Worm (Caenorhabditis elegans) whole organism, L2 larva: ENCODE measurements around the gene srw-140.

Experiments
- F13H6.1 ChIP-seq: sonication (generic microtip); optimal IDR thresholded peaks from 2 replicates; lab custom pipeline; 2016; ENCODE audit warnings: missing genetic modification characterization, missing compliant biosample characterization
- ZK546.5 ChIP-seq: sonication (generic microtip); optimal IDR thresholded peaks from 2 replicates; lab custom pipeline; 2017; ENCODE audit warnings: missing biosample characterization, missing genetic modification characterization
- alr-1 ChIP-seq: fragments of 150-350 bp; optimal IDR thresholded peaks from 2 replicates; lab custom pipeline; 2014; ENCODE audit warnings: missing biosample characterization, missing genetic modification characterization
- blmp-1 ChIP-seq: sonication (generic microtip); optimal IDR thresholded peaks from 2 replicates; lab custom pipeline; 2017; ENCODE audit warnings: missing genetic modification characterization, mild to moderate bottlenecking, missing compliant biosample characterization, antibody characterized with exemption, moderate library complexity; ENCODE audit not compliant: insufficient read depth
- ceh-16 ChIP-seq: fragments of 150-350 bp; optimal IDR thresholded peaks from 2 replicates; lab custom pipeline; 2014; ENCODE audit warnings: missing biosample characterization, missing genetic modification characterization
- crh-2 ChIP-seq: sonication (generic microtip); optimal IDR thresholded peaks from 2 replicates; lab custom pipeline; 2017; ENCODE audit warnings: missing biosample characterization, missing genetic modification characterization
- dmd-4 ChIP-seq: sonication (generic microtip); optimal IDR thresholded peaks from 2 replicates; lab custom pipeline; 2017; ENCODE audit warnings: missing biosample characterization, missing genetic modification characterization
- egl-27 ChIP-seq: sonication (generic microtip); optimal IDR thresholded peaks from 3 replicates; lab custom pipeline; 2017; ENCODE audit warnings: missing biosample characterization, missing genetic modification reagents, missing genetic modification characterization
- elt-3 ChIP-seq: sonication (generic microtip); optimal IDR thresholded peaks from 2 replicates; lab custom pipeline; 2017; ENCODE audit warnings: missing biosample characterization, missing genetic modification characterization
- lin-11 ChIP-seq: fragments of 150-350 bp; sonication (generic microtip); optimal IDR thresholded peaks from 2 replicates; lab custom pipeline; 2014; ENCODE audit warnings: missing biosample characterization, missing genetic modification characterization, inconsistent platforms, mixed read lengths
- lin-39 ChIP-seq: fragments of 150-350 bp; optimal IDR thresholded peaks from 2 replicates; lab custom pipeline; 2014; ENCODE audit warnings: missing biosample characterization, missing genetic modification reagents, missing genetic modification characterization
- mab-5 ChIP-seq: fragments of 150-350 bp; optimal IDR thresholded peaks from 2 replicates; lab custom pipeline; 2014; ENCODE audit warnings: missing biosample characterization, missing genetic modification characterization
- nhr-12 ChIP-seq: fragments of 150-350 bp; optimal IDR thresholded peaks from 2 replicates; lab custom pipeline; 2014; ENCODE audit warnings: missing biosample characterization, missing genetic modification characterization
- nhr-129 ChIP-seq: fragments of 150-350 bp; optimal IDR thresholded peaks from 2 replicates; lab custom pipeline; 2014; ENCODE audit warnings: missing biosample characterization, missing genetic modification characterization
- nhr-21 ChIP-seq: fragments of 150-350 bp; optimal IDR thresholded peaks from 2 replicates; lab custom pipeline; 2014; ENCODE audit warnings: missing biosample characterization, missing genetic modification characterization
- nhr-23 ChIP-seq: fragments of 150-350 bp; optimal IDR thresholded peaks from 2 replicates; lab custom pipeline; 2014; ENCODE audit warnings: missing biosample characterization, missing genetic modification reagents, missing genetic modification characterization
- nhr-237 ChIP-seq: fragments of 150-350 bp; optimal IDR thresholded peaks from 2 replicates; lab custom pipeline; 2014; ENCODE audit warnings: missing biosample characterization, missing genetic modification characterization
- nhr-25 ChIP-seq: fragments of 150-350 bp; sonication (generic microtip); optimal IDR thresholded peaks from 3 replicates; lab custom pipeline; 2014; ENCODE audit warnings: missing biosample characterization, missing genetic modification characterization
- nhr-6 ChIP-seq: fragments of 150-350 bp; optimal IDR thresholded peaks from 2 replicates; lab custom pipeline; 2014; ENCODE audit warnings: missing biosample characterization, missing genetic modification characterization
- peb-1 ChIP-seq: fragments of 150-350 bp; optimal IDR thresholded peaks from 2 replicates; lab custom pipeline; 2014; ENCODE audit warnings: missing biosample characterization, missing genetic modification characterization
- sem-4 ChIP-seq: fragments of 150-350 bp; optimal IDR thresholded peaks from 2 replicates; lab custom pipeline; 2014; ENCODE audit warnings: missing biosample characterization, missing genetic modification reagents, missing genetic modification characterization
- skn-1 ChIP-seq: sonication (generic microtip); optimal IDR thresholded peaks from 2 replicates; lab custom pipeline; 2017; ENCODE audit warnings: missing biosample characterization, missing genetic modification characterization
- sma-9 ChIP-seq, 2 experiments: fragments of 150-350 bp in 1 of 2; sonication (generic microtip) in 1 of 2; optimal IDR thresholded peaks; 2 replicates each; lab custom pipeline; 2014 to 2016; ENCODE audit warnings: missing genetic modification characterization in 2 of 2, mild to moderate bottlenecking in 1 of 2, missing biosample characterization in 1 of 2, missing compliant biosample characterization in 1 of 2, missing genetic modification reagents in 1 of 2, moderate library complexity in 1 of 2
- snpc-4 ChIP-seq: fragments of 150-350 bp; optimal IDR thresholded peaks from 2 replicates; lab custom pipeline; 2014; ENCODE audit warnings: missing biosample characterization, missing genetic modification characterization
- unc-39 ChIP-seq: fragments of 150-350 bp; optimal IDR thresholded peaks from 2 replicates; lab custom pipeline; 2014; ENCODE audit warnings: missing biosample characterization, missing genetic modification characterization
- unc-55 ChIP-seq: fragments of 150-350 bp; sonication (generic microtip); optimal IDR thresholded peaks from 3 replicates; lab custom pipeline; 2014; ENCODE audit warnings: missing biosample characterization, missing genetic modification reagents, missing genetic modification characterization
- unc-62 ChIP-seq: fragments of 150-350 bp; optimal IDR thresholded peaks from 2 replicates; lab custom pipeline; 2014; ENCODE audit warnings: missing biosample characterization, missing genetic modification reagents, missing genetic modification characterization
- zag-1 ChIP-seq: fragments of 150-350 bp; optimal IDR thresholded peaks from 2 replicates; lab custom pipeline; 2014; ENCODE audit warnings: missing biosample characterization, missing genetic modification characterization
- ztf-1 ChIP-seq: fragments of 200-800 bp; sonication (Bioruptor generic); conservative IDR thresholded peaks from 2 replicates; pipeline ENCODE4 v1.3.6; 2022; ENCODE audit warnings: missing genetic modification characterization, missing compliant biosample characterization
- ztf-11 ChIP-seq: sonication (generic microtip); optimal IDR thresholded peaks from 2 replicates; lab custom pipeline; 2017; ENCODE audit warnings: missing biosample characterization, missing genetic modification characterization
- ztf-4 ChIP-seq: fragments of 150-350 bp; optimal IDR thresholded peaks from 2 replicates; lab custom pipeline; 2014; ENCODE audit warnings: missing biosample characterization, missing genetic modification characterization

The srw-140 gene

DNA sequence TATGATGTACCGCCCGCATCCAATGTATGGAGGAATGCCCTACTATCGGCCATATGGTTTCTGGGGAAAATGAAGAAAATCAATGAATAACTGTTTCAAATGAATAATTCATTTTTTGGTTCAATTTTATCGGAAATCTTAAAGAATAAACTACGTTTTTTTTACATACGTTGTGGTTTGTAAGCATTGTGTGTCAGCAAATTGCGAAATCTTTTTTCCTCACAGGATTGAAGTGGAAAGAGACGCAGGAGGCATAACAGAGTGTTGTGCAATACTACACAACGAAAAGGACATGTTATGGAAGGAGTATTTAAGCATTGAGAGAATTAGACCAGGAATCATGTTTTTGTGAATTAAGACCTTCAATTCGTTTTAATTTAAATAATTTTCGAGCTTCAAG is 34.1 kb upstream of the srw-140 start (continued):
- no peak for TF ChIP-seq nhr-21 (tag; lab: Kevin White, UChicago)
- TF ChIP-seq ztf-4 (tag; lab: Kevin White, UChicago), result no peak
- peak; percentile 52 for TF ChIP-seq skn-1 (tag; lab: Kevin White, UChicago)
- no peak for TF ChIP-seq crh-2 (tag; lab: Kevin White, UChicago)
- TF ChIP-seq sma-9 (GFP tag; optimal IDR thresholded peaks at IDR 0.05; lab: Kevin White, UChicago), result no peak
- no peak for TF ChIP-seq sma-9 (tag; optimal IDR thresholded peaks at IDR 0.05; lab: Kevin White, UChicago)
- no peak for TF ChIP-seq unc-39 (tag; lab: Kevin White, UChicago)
- TF ChIP-seq lin-39, result no peak
- no peak for TF ChIP-seq elt-3 (tag; lab: Kevin White, UChicago)
- TF ChIP-seq nhr-12, result no peak

DNA sequence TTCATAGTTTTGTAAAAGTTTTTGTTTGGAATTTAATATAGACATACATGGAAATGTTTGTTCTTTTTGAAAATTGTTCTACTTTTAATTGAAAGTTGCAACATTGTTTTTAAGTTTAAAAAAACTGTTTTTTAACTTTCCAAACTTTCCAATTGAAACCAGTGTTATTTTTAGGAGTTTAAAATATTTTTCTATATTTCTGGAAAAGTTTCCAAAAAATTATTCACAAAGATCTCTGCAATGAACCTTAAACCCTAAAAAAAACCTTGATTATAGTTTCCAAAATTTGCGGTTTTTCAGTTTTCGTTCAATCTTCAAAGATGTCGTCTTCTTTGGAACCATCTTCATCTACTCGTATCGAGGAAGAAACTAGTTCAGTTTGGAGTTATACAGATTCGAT is 33.1 kb upstream of the srw-140 start, which contains the start of gene F14F9.4:
F14F9.4 (plus strand) TSS at position 301 of the 400 bp plus-strand sequence.
- TF ChIP-seq nhr-6 (tag; lab: Kevin White, UChicago), result no peak
- no peak for TF ChIP-seq peb-1 (tag; lab: Kevin White, UChicago)
- TF ChIP-seq ZK546.5 (tag; lab: Kevin White, UChicago), result no peak
- TF ChIP-seq zag-1, result no peak

DNA sequence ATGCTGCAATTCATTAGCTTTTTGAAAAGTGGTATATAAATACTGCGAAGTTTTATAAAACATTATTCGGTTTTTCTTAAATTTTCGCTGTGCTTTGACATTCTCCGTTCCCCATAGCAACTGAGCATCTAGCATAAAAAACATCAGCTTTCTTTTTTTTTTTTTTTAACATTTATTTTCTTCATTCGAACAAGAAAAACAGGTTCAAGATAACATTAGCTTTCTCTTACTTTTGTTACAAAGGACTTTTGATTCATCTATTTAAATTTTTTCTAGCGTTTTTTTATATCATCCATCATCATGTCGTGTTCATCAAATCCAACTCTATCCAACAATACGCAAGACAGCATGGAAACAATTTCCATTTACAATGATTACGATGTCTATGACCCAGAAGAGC is 27.6 kb upstream of the srw-140 start, which contains the start of gene F14F9.3:
F14F9.3 (plus strand) TSS at position 301 of the 400 bp plus-strand sequence.
- TF ChIP-seq ceh-16 (no peak), unc-39 (tag; lab: Kevin White, UChicago) (no peak), snpc-4 (no peak), mab-5 (tag; lab: Kevin White, UChicago) (no peak), unc-55 (GFP tag; lab: Kevin White, UChicago) (no peak), egl-27 (tag; lab: Kevin White, UChicago) (no peak), dmd-4 (tag; lab: Kevin White, UChicago) (no peak), unc-62 (no peak), nhr-12 (no peak), ztf-4 (tag; lab: Kevin White, UChicago) (no peak), blmp-1 (tag; lab: Kevin White, UChicago) (no peak), ZK546.5 (tag; lab: Kevin White, UChicago) (no peak), ztf-1 (GFP tag; lab: Robert Waterston, UW) (no peak), F13H6.1 (tag; lab: Kevin White, UChicago) (no peak), sem-4 (no peak)

DNA sequence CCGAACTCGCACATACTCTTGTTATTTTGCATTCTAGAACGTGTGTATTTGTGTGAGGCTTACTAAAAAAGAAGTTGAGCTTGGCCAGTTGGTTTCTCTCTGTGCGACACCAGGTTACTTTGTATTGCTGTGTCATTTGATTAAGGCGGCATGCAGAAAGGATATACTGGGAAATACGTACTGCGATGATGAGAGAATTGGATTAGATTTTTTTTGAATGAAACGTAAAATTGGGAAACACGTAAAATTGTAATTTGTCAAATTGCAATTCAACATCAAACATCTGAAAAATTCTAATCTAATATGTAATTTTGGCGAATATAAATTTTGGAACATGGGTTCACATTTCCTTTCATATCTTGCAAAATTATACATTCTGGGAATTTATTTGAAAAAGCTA is 21.7 kb upstream of the srw-140 start, which contains the start of gene srh-129:
srh-129 (minus strand) TSS at position 101 of the 400 bp plus-strand sequence.
- TF ChIP-seq zag-1 (no peak), lin-11 (tag; lab: Kevin White, UChicago) (no peak), ZK546.5 (tag; lab: Kevin White, UChicago) (no peak), nhr-129 (tag; lab: Kevin White, UChicago) (no peak), ztf-11 (tag; lab: Kevin White, UChicago) (no peak), nhr-25 (tag; lab: Kevin White, UChicago) (no peak), peb-1 (tag; lab: Kevin White, UChicago) (no peak), alr-1 (tag; lab: Kevin White, UChicago) (no peak), nhr-237 (no peak), nhr-23 (no peak)

ce11 chrV:5144541-5144940 is 21.0 kb upstream of the srw-140 start, which contains the start of gene F14F9.2:
TSS of gene F14F9.2 (plus strand) at chrV:5144841.
- TF ChIP-seq peb-1 (tag; lab: Kevin White, UChicago), result no peak
- TF ChIP-seq, all 48 proteins: peak for 0

DNA sequence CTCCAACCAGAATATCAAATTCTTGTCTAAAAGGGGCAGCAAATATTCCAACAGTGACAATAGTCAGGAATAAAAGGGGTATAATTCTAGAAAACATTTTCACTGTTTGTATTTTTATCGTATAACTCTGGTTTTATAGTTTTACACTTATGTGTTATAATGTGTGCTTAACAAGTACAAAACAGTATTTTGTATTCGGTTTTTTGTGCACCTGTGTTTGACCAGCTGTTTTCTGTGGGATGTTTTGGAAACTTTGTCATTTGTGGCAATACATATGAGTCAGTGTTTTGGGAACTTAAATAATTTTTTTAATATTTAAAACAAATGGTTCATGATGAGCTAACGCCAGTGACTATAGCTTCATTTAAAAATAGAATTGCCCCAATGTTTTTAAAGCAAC is 19.1 kb upstream of the srw-140 start, which contains the start of gene F14F9.6:
F14F9.6 (minus strand) TSS at position 101 of the 400 bp plus-strand sequence.
- TF ChIP-seq egl-27 (tag; lab: Kevin White, UChicago) (no peak), ztf-4 (tag; lab: Kevin White, UChicago) (no peak), nhr-237 (no peak)
